Fruit fly (Drosophila melanogaster): ENCODE measurements around the gene CG13461.

- TF ChIP-seq Myc (optimal IDR thresholded peaks at IDR 0.05) = no peak
- no peak for TF ChIP-seq psq (optimal IDR thresholded peaks at IDR 0.05)
- TF ChIP-seq ttk (optimal IDR thresholded peaks at IDR 0.05) = no peak
- no peak for TF ChIP-seq h (optimal IDR thresholded peaks at IDR 0.05)
- no peak for TF ChIP-seq Sin3A (optimal IDR thresholded peaks at IDR 0.05)
Observed at dm6 chr3L:15100983-15101382, 48.7 kb upstream of the CG13461 start.
